Fruit fly (Drosophila melanogaster) whole organism, prepupa: Measurements from ENCODE around the gene Enoph.

Experiments
- Blimp-1 ChIP-seq: fragments of 200-800 bp; sonication (Bioruptor generic); optimal IDR thresholded peaks from 3 replicates; lab custom pipeline; 2017; ENCODE audit warnings: missing biosample characterization, missing genetic modification characterization, mild to moderate bottlenecking, moderate library complexity, missing genetic modification reagents
- CG10631 ChIP-seq: fragments of 200-800 bp; sonication (Bioruptor generic); optimal IDR thresholded peaks from 2 replicates; lab custom pipeline; 2016; ENCODE audit warnings: missing biosample characterization, missing genetic modification characterization
- CG11902 ChIP-seq: fragments of 200-800 bp; sonication (Bioruptor generic); optimal IDR thresholded peaks from 3 replicates; lab custom pipeline; 2016; ENCODE audit warnings: missing biosample characterization, missing genetic modification characterization
- CG4318 ChIP-seq: fragments of 200-800 bp; sonication (Bioruptor generic); optimal IDR thresholded peaks from 3 replicates; lab custom pipeline; 2017; ENCODE audit warnings: missing biosample characterization, mild to moderate bottlenecking, missing genetic modification characterization
- CG6276 ChIP-seq: fragments of 200-800 bp; sonication (Bioruptor generic); optimal IDR thresholded peaks from 2 replicates; lab custom pipeline; 2017; ENCODE audit warnings: missing biosample characterization, mild to moderate bottlenecking, missing genetic modification characterization
- CG6792 ChIP-seq: fragments of 200-800 bp; sonication (Bioruptor generic); optimal IDR thresholded peaks from 3 replicates; lab custom pipeline; 2016; ENCODE audit warnings: missing biosample characterization, missing genetic modification characterization
- CG9139 ChIP-seq: fragments of 200-800 bp; sonication (Bioruptor generic); optimal IDR thresholded peaks from 3 replicates; lab custom pipeline; 2017; ENCODE audit warnings: missing biosample characterization, mild to moderate bottlenecking, missing genetic modification characterization
- Hr39 ChIP-seq: fragments of 200-800 bp; sonication (Bioruptor generic); optimal IDR thresholded peaks from 2 replicates; lab custom pipeline; 2016; ENCODE audit warnings: missing biosample characterization, missing genetic modification characterization
- Lpt ChIP-seq: fragments of 200-800 bp; sonication (Bioruptor generic); optimal IDR thresholded peaks from 3 replicates; lab custom pipeline; 2016; ENCODE audit warnings: missing biosample characterization, missing genetic modification characterization
- OdsH ChIP-seq: fragments of 200-800 bp; sonication (Bioruptor generic); optimal IDR thresholded peaks from 3 replicates; lab custom pipeline; 2016; ENCODE audit warnings: missing biosample characterization, missing genetic modification characterization
- eg ChIP-seq: fragments of 200-800 bp; sonication (Bioruptor generic); IDR thresholded peaks from 3 replicates; pipeline ENCODE4 v1.3.6; 2022; ENCODE audit warnings: missing biosample characterization, missing genetic modification characterization
- fd59A ChIP-seq: fragments of 200-800 bp; sonication (Bioruptor generic); optimal IDR thresholded peaks from 2 replicates; lab custom pipeline; 2017; ENCODE audit warnings: missing biosample characterization, mild to moderate bottlenecking, missing genetic modification characterization, missing genetic modification reagents
- net ChIP-seq: fragments of 200-800 bp; sonication (Bioruptor generic); optimal IDR thresholded peaks from 3 replicates; lab custom pipeline; 2016; ENCODE audit warnings: missing biosample characterization, missing genetic modification characterization

dm6 chr3R:5298599-5299307, 42.3 kb upstream of the Enoph start:
- peak; percentile 61 for TF ChIP-seq Hr39 (GFP tag; lab: Kevin White, UChicago)
- peak; percentile 46 for TF ChIP-seq Blimp-1 (GFP tag; lab: Kevin White, UChicago)
- TF ChIP-seq OdsH = no peak
- no peak for TF ChIP-seq fd59A (GFP tag; lab: Kevin White, UChicago)
- no peak for TF ChIP-seq Lpt (GFP tag; lab: Kevin White, UChicago)
- no peak for TF ChIP-seq CG4318 (GFP tag; lab: Kevin White, UChicago)
- no peak for TF ChIP-seq CG6276 (GFP tag; lab: Kevin White, UChicago)
- peak; percentile 22 for TF ChIP-seq CG6792 (GFP tag; lab: Kevin White, UChicago)
- no peak for TF ChIP-seq CG9139 (GFP tag; lab: Kevin White, UChicago)
- peak; percentile 6 for TF ChIP-seq CG11902 (GFP tag; lab: Kevin White, UChicago)
- no peak for TF ChIP-seq net (GFP tag; lab: Kevin White, UChicago)
- peak; percentile 48 for TF ChIP-seq CG10631 (GFP tag; lab: Kevin White, UChicago)
- no peak for TF ChIP-seq eg (GFP tag; lab: Robert Waterston, UW)
